Fruit fly (Drosophila melanogaster) Kc167 (cell line): ENCODE measurements around the gene CG43089.

Experiments
- Myc ChIP-seq: fragments of >200 bp; optimal IDR thresholded peaks from 2 replicates; lab custom pipeline; 2017; ENCODE audit warnings: missing external identifiers
- Sin3A ChIP-seq: fragments of >200 bp; optimal IDR thresholded peaks from 2 replicates; lab custom pipeline; 2018; ENCODE audit warnings: missing external identifiers
- h ChIP-seq: fragments of >200 bp; optimal IDR thresholded peaks from 3 replicates; lab custom pipeline; 2018; ENCODE audit warnings: missing external identifiers
- insv ChIP-seq: fragments of >200 bp; optimal IDR thresholded peaks from 3 replicates; lab custom pipeline; 2018; ENCODE audit warnings: missing external identifiers
- psq ChIP-seq: fragments of >200 bp; optimal IDR thresholded peaks from 2 replicates; lab custom pipeline; 2017; ENCODE audit warnings: missing external identifiers
- ttk ChIP-seq: sonication (Bioruptor generic); optimal IDR thresholded peaks from 2 replicates; lab custom pipeline; 2017; ENCODE audit warnings: missing external identifiers

DNA sequence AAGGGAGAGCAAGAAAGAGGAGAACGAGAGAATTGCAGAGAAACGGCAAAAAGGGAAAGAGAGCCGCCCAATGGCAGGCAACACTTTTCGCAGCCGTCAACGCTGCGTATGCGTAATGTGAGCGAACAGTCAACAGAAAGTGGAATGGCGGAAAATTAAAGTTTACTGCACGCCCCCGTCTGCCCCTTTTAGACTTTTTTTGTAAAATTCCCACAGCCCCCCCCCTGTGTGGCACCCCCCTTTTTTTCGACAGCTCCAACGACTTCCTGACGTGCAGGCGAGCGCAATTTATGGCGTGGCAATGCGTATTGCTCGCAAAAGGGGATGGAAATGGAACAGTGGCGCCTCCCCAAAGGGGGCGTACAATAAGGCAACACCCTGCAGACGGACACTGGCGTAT is 49.5 kb downstream of the CG43089 start:
- TF ChIP-seq psq (no peak), Sin3A (no peak), insv (lab: Kevin White, UChicago) (no peak), ttk (lab: Kevin White, UChicago) (no peak), Myc (no peak), h (no peak)
